Worm (Caenorhabditis elegans): ENCODE measurements around the gene ZK666.1.

Gene ZK666.1

ce11 chrII:10476959-10477358 lies 5.8 kb upstream of the ZK666.1 start, which contains the start of gene ZK666.4:
Gene ZK666.4, plus strand, starts transcription at chrII:10477259.
- TF ChIP-seq ref-2 (tag; optimal IDR thresholded peaks at IDR 0.05) (no peak), pat-9 (tag; optimal IDR thresholded peaks at IDR 0.05) (no peak), nhr-232 (tag; optimal IDR thresholded peaks at IDR 0.05) (no peak), C38D4.7 (GFP tag; optimal IDR thresholded peaks at IDR 0.05) (no peak), unc-86 (tag; optimal IDR thresholded peaks at IDR 0.05) (no peak)

- TF ChIP-seq sox-4 (tag; optimal IDR thresholded peaks at IDR 0.05) (no peak), fkh-10 (GFP tag; optimal IDR thresholded peaks at IDR 0.05) (no peak), che-1 (tag; optimal IDR thresholded peaks at IDR 0.05) (no peak), hlh-15 (tag; optimal IDR thresholded peaks at IDR 0.05) (no peak), pros-1 (tag; optimal IDR thresholded peaks at IDR 0.05) (no peak), pat-9 (tag; optimal IDR thresholded peaks at IDR 0.05) (no peak), ceh-30 (tag; optimal IDR thresholded peaks at IDR 0.05) (no peak), sox-2 (GFP tag; IDR thresholded peaks at IDR 0.05) (no peak), gmeb-2 (tag; optimal IDR thresholded peaks at IDR 0.05) (no peak), ceh-31 (tag; optimal IDR thresholded peaks at IDR 0.05) (no peak), ceh-9 (tag; optimal IDR thresholded peaks at IDR 0.05) (no peak), rnt-1 (tag; optimal IDR thresholded peaks at IDR 0.05) (no peak), F13H6.1 (tag; optimal IDR thresholded peaks at IDR 0.05) (no peak), unc-42 (tag; optimal IDR thresholded peaks at IDR 0.05) (no peak)
Observed at ce11 chrII:10476039-10476438, 4.9 kb upstream of the ZK666.1 start, which contains the start of gene clec-58. Gene clec-58, minus strand, starts transcription at chrII:10476139.

ce11 chrII:10471790-10472189 lies 643 bp upstream of the ZK666.1 start, which contains the start of gene ZK666.2:
Gene ZK666.2, minus strand, starts transcription at chrII:10471890.
- no peak for TF ChIP-seq Y22D7AL.16 (tag; optimal IDR thresholded peaks at IDR 0.05)
- no peak for TF ChIP-seq dve-1 (tag; optimal IDR thresholded peaks at IDR 0.05)
- no peak for TF ChIP-seq dmd-4 (tag; optimal IDR thresholded peaks at IDR 0.05; ENCODE audit: borderline replicate concordance)

- TF ChIP-seq che-1 (tag; optimal IDR thresholded peaks at IDR 0.05), result no peak
- TF ChIP-seq ceh-30 (tag; optimal IDR thresholded peaks at IDR 0.05), result no peak
- TF ChIP-seq ceh-9 (tag; optimal IDR thresholded peaks at IDR 0.05), result no peak
- no peak for TF ChIP-seq pax-1 (tag; optimal IDR thresholded peaks at IDR 0.05)
- no peak for TF ChIP-seq pag-3 (tag; optimal IDR thresholded peaks at IDR 0.05; ENCODE audit: borderline replicate concordance)
- no peak for TF ChIP-seq pat-9 (tag; optimal IDR thresholded peaks at IDR 0.05)
- no peak for TF ChIP-seq sdc-2 (tag; optimal IDR thresholded peaks at IDR 0.05)
Observed at ce11 chrII:10470159-10470558, 988 bp downstream of the ZK666.1 start, which contains the start of gene clec-143. Gene clec-143, minus strand, starts transcription at chrII:10470297.

- no peak for TF ChIP-seq pha-4 (tag; optimal IDR thresholded peaks at IDR 0.05)
- no peak for TF ChIP-seq eyg-1 (tag; optimal IDR thresholded peaks at IDR 0.05)
- TF ChIP-seq pqm-1 (tag; optimal IDR thresholded peaks at IDR 0.05), result no peak
- no peak for TF ChIP-seq npax-4 (tag; optimal IDR thresholded peaks at IDR 0.05)
- no peak for TF ChIP-seq ceh-22 (tag; optimal IDR thresholded peaks at IDR 0.05)
- TF ChIP-seq madf-2 (tag; optimal IDR thresholded peaks at IDR 0.05), result no peak
- no peak for TF ChIP-seq C08G9.2 (tag; optimal IDR thresholded peaks at IDR 0.05)
- TF ChIP-seq ceh-45 (GFP tag; IDR thresholded peaks at IDR 0.05), result no peak
- TF ChIP-seq ceh-18 (tag; optimal IDR thresholded peaks at IDR 0.05), result no peak
- no peak for TF ChIP-seq elt-4 (tag; optimal IDR thresholded peaks at IDR 0.05)
- no peak for TF ChIP-seq elt-2 (tag; optimal IDR thresholded peaks at IDR 0.05)
Observed at ce11 chrII:10466552-10466951, 4.6 kb downstream of the ZK666.1 start, which contains the start of gene tnc-2. Gene tnc-2, plus strand, starts transcription at chrII:10466852.

All from whole organism, late embryonic.